Worm (Caenorhabditis elegans) whole organism, young adult: ENCODE data around the gene C10G8.3.

Experiments
- ceh-58 ChIP-seq: fragments of 200-800 bp; sonication (Bioruptor generic); IDR thresholded peaks from 2 replicates; pipeline ENCODE4 v1.3.6; 2022; ENCODE audit warnings: missing genetic modification characterization, missing compliant biosample characterization
- sptf-2 ChIP-seq: fragments of 200-800 bp; sonication (Bioruptor generic); optimal IDR thresholded peaks from 2 replicates; lab custom pipeline; 2018; ENCODE audit warnings: mild to moderate bottlenecking, missing genetic modification characterization, missing compliant biosample characterization
- tbp1 ChIP-seq: fragments of 200-800 bp; sonication (Bioruptor generic); optimal IDR thresholded peaks from 2 replicates; lab custom pipeline; 2018; ENCODE audit warnings: mild to moderate bottlenecking, missing genetic modification characterization, missing compliant biosample characterization

- TF ChIP-seq sptf-2 (GFP tag; lab: Kevin White, UChicago) (no peak), tbp1 (GFP tag; lab: Kevin White, UChicago) (no peak), ceh-58 (GFP tag; lab: Robert Waterston, UW) (no peak)
These were observed 36.9 kb downstream of the C10G8.3 start, which contains the start of gene T09D3.3 for ce11 chrV:5349471-5349870.
